Fruit fly (Drosophila melanogaster): Measurements from ENCODE around the gene CG8861.

dm6 chr3R:9348379-9348721 lies 20.0 kb upstream of the CG8861 start:
- TF ChIP-seq insv (optimal IDR thresholded peaks at IDR 0.05) = no peak
- no peak for TF ChIP-seq h (optimal IDR thresholded peaks at IDR 0.05)
- TF ChIP-seq Sin3A (optimal IDR thresholded peaks at IDR 0.05) = no peak
- TF ChIP-seq psq (optimal IDR thresholded peaks at IDR 0.05) = no peak
